Fruit fly (Drosophila melanogaster) whole organism, pupa: ENCODE data around the gene CG7991.

ENCODE experiments used
- CG14655 ChIP-seq: fragments of 200-800 bp; sonication (Bioruptor generic); optimal IDR thresholded peaks from 3 replicates; lab custom pipeline; 2017; ENCODE audit warnings: mild to moderate bottlenecking, missing biosample characterization, missing genetic modification reagents, missing genetic modification characterization
- CG32121 ChIP-seq: fragments of 200-800 bp; sonication (Bioruptor generic); IDR thresholded peaks from 2 replicates; pipeline ENCODE4 v1.3.6; 2022; ENCODE audit warnings: missing biosample characterization, missing genetic modification characterization
- CG4496 ChIP-seq: fragments of 200-800 bp; sonication (Bioruptor generic); IDR thresholded peaks from 3 replicates; pipeline ENCODE4 v1.3.6; 2022; ENCODE audit warnings: missing biosample characterization, missing genetic modification characterization

dm6 chr3L:1741655-1742551 is 67.4 kb downstream of the CG7991 start:
- TF ChIP-seq CG32121: no peak
- no peak for TF ChIP-seq CG14655
- TF ChIP-seq CG4496 (GFP tag; lab: Robert Waterston, UW): no peak
